Worm (Caenorhabditis elegans): ENCODE results near the gene T13H5.8.

- TF ChIP-seq unc-130 (GFP tag; optimal IDR thresholded peaks at IDR 0.05) (no peak), fos-1 (tag; optimal IDR thresholded peaks at IDR 0.05) (no peak), ztf-11 (tag; optimal IDR thresholded peaks at IDR 0.05) (no peak), nhr-77 (tag; optimal IDR thresholded peaks at IDR 0.05) (no peak), pqm-1 (tag; optimal IDR thresholded peaks at IDR 0.05) (no peak), pha-4 (GFP tag; IDR thresholded peaks at IDR 0.05) (no peak), pha-4 (tag; optimal IDR thresholded peaks at IDR 0.05) (no peak), unc-39 (tag; optimal IDR thresholded peaks at IDR 0.05) (no peak), ama-1 (optimal IDR thresholded peaks at IDR 0.05) (no peak), lin-13 (GFP tag; optimal IDR thresholded peaks at IDR 0.05) (no peak), ZK546.5 (tag; optimal IDR thresholded peaks at IDR 0.05) (no peak), zfp-3 (GFP tag; conservative IDR thresholded peaks at IDR 0.05) (no peak), nhr-102 (tag; optimal IDR thresholded peaks at IDR 0.05) (no peak)
These were observed at the start of gene T13H5.8 for ce11 chrII:8518210-8518609.
